Fruit fly (Drosophila melanogaster) whole organism, embryonic: ENCODE data around the gene CG5934.

Experiments
- Ada2b ChIP-seq: fragments of 200-800 bp; sonication (Bioruptor generic); IDR thresholded peaks from 2 replicates; pipeline ENCODE4 v1.3.6; 2022; ENCODE audit warnings: missing biosample characterization, missing genetic modification characterization
- B-H2 ChIP-seq: fragments of 200-800 bp; sonication (Bioruptor generic); optimal IDR thresholded peaks from 2 replicates; lab custom pipeline; 2018; ENCODE audit warnings: missing biosample characterization, mild to moderate bottlenecking, missing genetic modification characterization
- CG1024 ChIP-seq: fragments of 200-800 bp; sonication (Bioruptor generic); IDR thresholded peaks from 2 replicates; pipeline ENCODE4 v1.3.6; 2022; ENCODE audit warnings: missing biosample characterization, missing genetic modification characterization
- CG10274 ChIP-seq: fragments of 200-800 bp; sonication (Bioruptor generic); optimal IDR thresholded peaks from 3 replicates; lab custom pipeline; 2017; ENCODE audit warnings: missing biosample characterization, mild to moderate bottlenecking, missing genetic modification characterization
- CG10321 ChIP-seq: fragments of 200-800 bp; sonication (Bioruptor generic); IDR thresholded peaks from 2 replicates; pipeline ENCODE4 v1.3.6; 2022; ENCODE audit warnings: missing biosample characterization, missing genetic modification characterization
- CG11398 ChIP-seq: fragments of 200-800 bp; sonication (Bioruptor generic); optimal IDR thresholded peaks from 2 replicates; lab custom pipeline; 2016; ENCODE audit warnings: missing biosample characterization, missing genetic modification characterization
- CG11456 ChIP-seq: fragments of 200-800 bp; sonication (Bioruptor generic); IDR thresholded peaks from 3 replicates; pipeline ENCODE4 v1.3.6; 2022; ENCODE audit warnings: missing biosample characterization, missing genetic modification characterization
- CG11504 ChIP-seq: fragments of 200-800 bp; sonication (Bioruptor generic); optimal IDR thresholded peaks from 3 replicates; lab custom pipeline; 2019; ENCODE audit warnings: missing biosample characterization, mild to moderate bottlenecking, missing genetic modification characterization, moderate library complexity
- CG1233 ChIP-seq: fragments of 200-800 bp; sonication (Bioruptor generic); optimal IDR thresholded peaks from 4 replicates; lab custom pipeline; 2018; ENCODE audit warnings: missing biosample characterization, mild to moderate bottlenecking, missing genetic modification characterization
- CG13894 ChIP-seq: fragments of 200-800 bp; sonication (Bioruptor generic); optimal IDR thresholded peaks from 3 replicates; lab custom pipeline; 2018; ENCODE audit warnings: missing biosample characterization, mild to moderate bottlenecking, missing genetic modification characterization, moderate library complexity
- CG14050 ChIP-seq: fragments of 200-800 bp; sonication (Bioruptor generic); IDR thresholded peaks from 3 replicates; pipeline ENCODE4 v1.3.6; 2022; ENCODE audit warnings: missing biosample characterization, missing genetic modification characterization
- CG14667 ChIP-seq: fragments of 200-800 bp; sonication (Bioruptor generic); IDR thresholded peaks from 2 replicates; pipeline ENCODE4 v1.3.6; 2022; ENCODE audit warnings: missing biosample characterization, missing genetic modification characterization
- CG15696 ChIP-seq: fragments of 200-800 bp; sonication (Bioruptor generic); optimal IDR thresholded peaks from 2 replicates; lab custom pipeline; 2019; ENCODE audit warnings: missing biosample characterization, mild to moderate bottlenecking, missing genetic modification characterization, moderate library complexity
- CG16863 ChIP-seq: fragments of 200-800 bp; sonication (Bioruptor generic); optimal IDR thresholded peaks from 3 replicates; lab custom pipeline; 2016; ENCODE audit warnings: missing biosample characterization, missing genetic modification characterization
- CG17385 ChIP-seq: fragments of 200-800 bp; sonication (Bioruptor generic); optimal IDR thresholded peaks from 3 replicates; lab custom pipeline; 2018; ENCODE audit warnings: missing biosample characterization, mild to moderate bottlenecking, missing genetic modification characterization
- CG2129 ChIP-seq: fragments of 200-800 bp; sonication (Bioruptor generic); IDR thresholded peaks from 2 replicates; pipeline ENCODE4 v1.3.6; 2022; ENCODE audit warnings: missing biosample characterization, missing genetic modification characterization; ENCODE audit not compliant: partially characterized antibody
- CG2199 ChIP-seq: fragments of 200-800 bp; sonication (Bioruptor generic); IDR thresholded peaks from 3 replicates; pipeline ENCODE4 v1.3.6; 2022; ENCODE audit warnings: missing biosample characterization, missing genetic modification characterization
- CG2202 ChIP-seq: fragments of 200-800 bp; sonication (Bioruptor generic); optimal IDR thresholded peaks from 2 replicates; lab custom pipeline; 2018; ENCODE audit warnings: missing biosample characterization, mild to moderate bottlenecking, missing genetic modification characterization
- CG31388 ChIP-seq: fragments of 200-800 bp; sonication (Bioruptor generic); optimal IDR thresholded peaks from 2 replicates; lab custom pipeline; 2016; ENCODE audit warnings: missing biosample characterization, missing genetic modification characterization
- CG3163 ChIP-seq: fragments of 200-800 bp; sonication (Bioruptor generic); optimal IDR thresholded peaks from 3 replicates; lab custom pipeline; 2016; ENCODE audit warnings: missing biosample characterization, missing genetic modification characterization
- CG5180 ChIP-seq: fragments of 200-800 bp; sonication (Bioruptor generic); optimal IDR thresholded peaks from 3 replicates; lab custom pipeline; 2017; ENCODE audit warnings: missing biosample characterization, missing genetic modification characterization, mild to moderate bottlenecking, moderate library complexity, missing genetic modification reagents
- CG8089 ChIP-seq: fragments of 200-800 bp; sonication (Bioruptor generic); optimal IDR thresholded peaks from 3 replicates; lab custom pipeline; 2016; ENCODE audit warnings: missing biosample characterization, missing genetic modification characterization
- CHES-1-like ChIP-seq: fragments of 200-800 bp; sonication (Bioruptor generic); optimal IDR thresholded peaks from 2 replicates; lab custom pipeline; 2016; ENCODE audit warnings: missing biosample characterization, missing genetic modification characterization
- H15 ChIP-seq: fragments of 200-800 bp; sonication (Bioruptor generic); IDR thresholded peaks from 3 replicates; pipeline ENCODE4 v1.3.6; 2022; ENCODE audit warnings: missing biosample characterization, missing genetic modification characterization
- HmgZ ChIP-seq: fragments of 200-800 bp; sonication (Bioruptor generic); optimal IDR thresholded peaks from 2 replicates; lab custom pipeline; 2018; ENCODE audit warnings: missing biosample characterization, mild to moderate bottlenecking, missing genetic modification characterization
- Hr78 ChIP-seq, 2 experiments: fragments of 200-800 bp in 1 of 2; fragments of >200 bp in 1 of 2; sonication (Bioruptor generic) in 1 of 2; optimal IDR thresholded peaks; 2 replicates each; lab custom pipeline; 2017 to 2019; ENCODE audit warnings: missing biosample characterization in 2 of 2, missing genetic modification characterization in 2 of 2, mild to moderate bottlenecking in 1 of 2, moderate library complexity in 1 of 2
- Hsf ChIP-seq: fragments of 200-800 bp; sonication (Bioruptor generic); optimal IDR thresholded peaks from 3 replicates; lab custom pipeline; 2016; ENCODE audit warnings: missing biosample characterization, missing genetic modification characterization
- Lhr ChIP-seq: fragments of 200-800 bp; sonication (Bioruptor generic); optimal IDR thresholded peaks from 3 replicates; lab custom pipeline; 2017; ENCODE audit warnings: mild to moderate bottlenecking, missing biosample characterization, missing genetic modification reagents, missing genetic modification characterization
- Mes4 ChIP-seq: fragments of 200-800 bp; sonication (Bioruptor generic); optimal IDR thresholded peaks from 2 replicates; lab custom pipeline; 2016; ENCODE audit warnings: missing biosample characterization, missing genetic modification characterization
- Ravus ChIP-seq: fragments of 200-800 bp; sonication (Bioruptor generic); IDR thresholded peaks from 2 replicates; pipeline ENCODE4 v1.3.6; 2022; ENCODE audit warnings: missing biosample characterization, missing genetic modification characterization
- Rx ChIP-seq: fragments of 200-800 bp; sonication (Bioruptor generic); IDR thresholded peaks from 2 replicates; pipeline ENCODE4 v1.3.6; 2022; ENCODE audit warnings: missing biosample characterization, missing genetic modification characterization
- Side ChIP-seq: fragments of 200-800 bp; sonication (Bioruptor generic); optimal IDR thresholded peaks from 2 replicates; lab custom pipeline; 2016; ENCODE audit warnings: missing biosample characterization, missing genetic modification characterization
- Spps ChIP-seq: fragments of 200-800 bp; sonication (Bioruptor generic); optimal IDR thresholded peaks from 2 replicates; lab custom pipeline; 2018; ENCODE audit warnings: missing biosample characterization, mild to moderate bottlenecking, missing genetic modification characterization
- Xrp1 ChIP-seq: fragments of 200-800 bp; sonication (Bioruptor generic); IDR thresholded peaks from 2 replicates; pipeline ENCODE4 v1.3.6; 2022; ENCODE audit warnings: missing biosample characterization, missing genetic modification characterization
- ato ChIP-seq: fragments of 200-800 bp; sonication (Bioruptor generic); IDR thresholded peaks from 2 replicates; pipeline ENCODE4 v1.3.6; 2022; ENCODE audit warnings: missing biosample characterization, missing genetic modification characterization; ENCODE audit not compliant: partially characterized antibody
- caup ChIP-seq: fragments of 200-800 bp; sonication (Bioruptor generic); optimal IDR thresholded peaks from 3 replicates; lab custom pipeline; 2017; ENCODE audit warnings: missing biosample characterization, mild to moderate bottlenecking, missing genetic modification characterization, moderate library complexity; ENCODE audit not compliant: severe bottlenecking
- da ChIP-seq: fragments of 200-800 bp; sonication (Bioruptor generic); optimal IDR thresholded peaks from 2 replicates; lab custom pipeline; 2016; ENCODE audit warnings: missing biosample characterization, missing genetic modification characterization
- dpn ChIP-seq, 2 experiments: fragments of 200-800 bp; sonication (Bioruptor generic); optimal IDR thresholded peaks; 3 replicates each; lab custom pipeline; 2016; ENCODE audit warnings: missing biosample characterization in 2 of 2, missing genetic modification characterization in 2 of 2
- eyg ChIP-seq: fragments of 200-800 bp; sonication (Bioruptor generic); optimal IDR thresholded peaks from 3 replicates; lab custom pipeline; 2016; ENCODE audit warnings: missing biosample characterization, missing genetic modification characterization
- ftz-f1 ChIP-seq: fragments of 200-800 bp; sonication (Bioruptor generic); optimal IDR thresholded peaks from 2 replicates; lab custom pipeline; 2016; ENCODE audit warnings: missing biosample characterization, missing genetic modification characterization
- gsb ChIP-seq: fragments of 200-800 bp; sonication (Bioruptor generic); IDR thresholded peaks from 2 replicates; pipeline ENCODE4 v1.3.6; 2022; ENCODE audit warnings: missing biosample characterization, missing genetic modification characterization
- lab ChIP-seq: fragments of 200-800 bp; sonication (Bioruptor generic); optimal IDR thresholded peaks from 3 replicates; lab custom pipeline; 2017; ENCODE audit warnings: missing biosample characterization, missing genetic modification characterization, mild to moderate bottlenecking, moderate library complexity, missing genetic modification reagents
- pnt ChIP-seq: fragments of 200-800 bp; sonication (Bioruptor generic); optimal IDR thresholded peaks from 3 replicates; lab custom pipeline; 2016; ENCODE audit warnings: missing biosample characterization, missing genetic modification characterization
- schlank ChIP-seq: fragments of 200-800 bp; sonication (Bioruptor generic); optimal IDR thresholded peaks from 2 replicates; lab custom pipeline; 2018; ENCODE audit warnings: missing biosample characterization, mild to moderate bottlenecking, missing genetic modification characterization
- sens-2 ChIP-seq: fragments of 200-800 bp; sonication (Bioruptor generic); IDR thresholded peaks from 2 replicates; pipeline ENCODE4 v1.3.6; 2022; ENCODE audit warnings: missing biosample characterization, missing genetic modification characterization
- sqz ChIP-seq: fragments of 200-800 bp; sonication (Bioruptor generic); optimal IDR thresholded peaks from 3 replicates; lab custom pipeline; 2018; ENCODE audit warnings: missing biosample characterization, mild to moderate bottlenecking, missing genetic modification characterization
- vnd ChIP-seq: fragments of 200-800 bp; sonication (Bioruptor generic); IDR thresholded peaks from 3 replicates; pipeline ENCODE4 v1.3.6; 2022; ENCODE audit warnings: missing biosample characterization, missing genetic modification characterization; ENCODE audit not compliant: partially characterized antibody
- wdn ChIP-seq: fragments of 200-800 bp; sonication (Bioruptor generic); IDR thresholded peaks from 2 replicates; pipeline ENCODE4 v1.3.6; 2022; ENCODE audit warnings: missing biosample characterization, missing genetic modification characterization
- zfh2 ChIP-seq: fragments of 200-800 bp; sonication (Bioruptor generic); optimal IDR thresholded peaks from 2 replicates; lab custom pipeline; 2016; ENCODE audit warnings: missing biosample characterization, missing genetic modification characterization

CG5934 gene

DNA sequence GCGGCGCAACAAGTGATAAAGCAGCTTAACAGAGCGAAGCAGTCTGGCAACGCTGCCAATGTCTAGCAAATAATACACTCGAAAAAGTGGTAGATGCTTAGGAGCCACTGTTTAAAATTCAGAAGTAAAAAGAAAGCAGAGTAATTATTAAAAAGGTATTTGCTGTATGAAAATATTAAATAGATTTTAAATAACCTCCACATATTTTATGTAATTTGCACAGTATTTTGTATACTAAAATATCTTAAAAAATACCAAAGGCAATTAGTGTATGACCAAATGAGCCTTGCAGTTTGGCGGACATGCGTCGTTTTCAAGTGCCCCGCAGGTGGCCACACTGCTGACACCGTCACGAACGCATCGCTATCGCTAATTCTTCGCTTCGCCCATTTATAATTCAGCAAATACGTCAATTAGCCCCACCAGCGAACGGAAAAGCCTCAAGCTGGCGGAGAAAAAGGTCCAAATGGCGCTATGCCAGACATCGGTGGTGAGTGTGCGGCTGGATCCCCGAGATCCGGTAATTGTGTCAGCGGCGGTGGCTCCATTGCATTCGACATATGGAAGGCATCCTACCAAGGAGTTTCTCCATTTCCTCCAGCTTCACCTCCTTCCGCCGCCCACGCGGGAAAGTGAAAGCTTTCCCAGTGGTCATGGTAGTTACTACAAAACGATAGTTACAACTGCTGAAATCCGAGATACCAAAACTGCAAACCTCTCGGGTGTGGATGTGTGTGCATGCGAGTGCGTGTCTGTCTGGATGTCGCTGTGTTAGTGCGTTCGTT, 20.2 kb upstream of the CG5934 start, which contains the start of gene pll:
pll (minus strand) TSS at position 47 of the 785 bp plus-strand sequence.
- TF ChIP-seq ato (GFP tag; lab: Robert Waterston, UW) (no peak), Xrp1 (GFP tag; lab: Robert Waterston, UW) (peak; percentile 91), Spps (tag; lab: Kevin White, UChicago) (peak; percentile 57), pnt (GFP tag; lab: Kevin White, UChicago) (peak; percentile 36), Mes4 (GFP tag; lab: Kevin White, UChicago) (peak; percentile 10), CG5180 (GFP tag; lab: Kevin White, UChicago) (no peak), gsb (peak; percentile 84), Side (peak; percentile 41), sqz (GFP tag; lab: Kevin White, UChicago) (no peak), CG2202 (tag; lab: Kevin White, UChicago) (peak; percentile 52), zfh2 (GFP tag; lab: Kevin White, UChicago) (peak; percentile 66), CG14667 (GFP tag; lab: Robert Waterston, UW) (peak; percentile 90), eyg (GFP tag; lab: Kevin White, UChicago) (peak; percentile 59), CG1233 (GFP tag; lab: Kevin White, UChicago) (peak; percentile 72), dpn (GFP tag; optimal IDR thresholded peaks at IDR 0.05; lab: Kevin White, UChicago) (peak; percentile 84 to 90), CG1024 (GFP tag; lab: Robert Waterston, UW) (peak; percentile 84), CG17385 (GFP tag; lab: Kevin White, UChicago) (no peak), B-H2 (GFP tag; lab: Kevin White, UChicago) (no peak), schlank (peak; percentile 50), CG16863 (GFP tag; lab: Kevin White, UChicago) (peak; percentile 61), Rx (GFP tag; lab: Robert Waterston, UW) (peak; percentile 83), CG8089 (peak; percentile 38), H15 (GFP tag; lab: Robert Waterston, UW) (peak; percentile 82), vnd (GFP tag; lab: Robert Waterston, UW) (0 out of 3 replicates have a peak, but pooled peaks have one; percentile 9), CG14050 (GFP tag; lab: Robert Waterston, UW) (peak; percentile 68), CG10321 (GFP tag; lab: Robert Waterston, UW) (0 out of 2 replicates have a peak, but pooled peaks have one; percentile 45), Ada2b (peak; percentile 86), HmgZ (peak; percentile 85), Hsf (GFP tag; lab: Kevin White, UChicago) (peak; percentile 84), CG31388 (peak; percentile 44), ftz-f1 (GFP tag; lab: Kevin White, UChicago) (peak; percentile 40), CG15696 (tag; lab: Kevin White, UChicago) (peak; percentile 58), Hr78 (GFP tag; optimal IDR thresholded peaks at IDR 0.05; lab: Kevin White, UChicago) (no peak), CG11456 (peak; percentile 95), Lhr (peak; percentile 88), CG2129 (GFP tag; lab: Robert Waterston, UW) (no peak), CG11398 (no peak), wdn (GFP tag; lab: Robert Waterston, UW) (peak; percentile 84), CG11504 (no peak), sens-2 (GFP tag; lab: Robert Waterston, UW) (peak; percentile 55; the same call in 1 of the 2 replicates), CHES-1-like (GFP tag; lab: Kevin White, UChicago) (peak; percentile 66), CG10274 (GFP tag; lab: Kevin White, UChicago) (no peak), Ravus (peak; percentile 46; the same call in 1 of the 2 replicates), CG13894 (tag; lab: Kevin White, UChicago) (no peak), da (no peak), CG3163 (GFP tag; lab: Kevin White, UChicago) (peak; percentile 29), lab (GFP tag; lab: Kevin White, UChicago) (peak; percentile 86), CG2199 (GFP tag; lab: Robert Waterston, UW) (peak; percentile 66; the same call in 1 of the 3 replicates), caup (GFP tag; lab: Kevin White, UChicago) (peak; percentile 58)
